Fruit fly (Drosophila melanogaster): ENCODE measurements around the gene Sox100B.

Gene Sox100B

DNA sequence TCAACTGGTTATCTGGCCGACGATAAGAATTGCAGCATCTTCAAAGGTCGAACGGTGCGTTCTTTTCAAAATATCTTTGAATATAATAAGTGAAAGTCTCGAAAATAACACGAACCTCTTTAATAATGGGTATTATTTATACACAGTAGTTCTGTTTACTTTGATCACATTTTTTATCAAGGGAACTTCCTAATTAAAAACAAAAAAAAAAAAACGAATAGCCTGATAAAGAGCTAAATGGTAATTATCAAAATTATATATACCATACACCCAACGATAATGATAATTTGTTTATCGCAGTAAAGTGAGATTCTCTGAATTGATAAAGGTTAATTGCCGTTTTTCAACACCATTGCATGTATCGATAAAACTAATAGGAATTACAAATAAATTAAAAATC, 65.5 kb downstream of the Sox100B start, which contains the start of gene Ktch:
TSS of gene Ktch (minus strand) at position 101 of the 400 bp plus-strand sequence.
- TF ChIP-seq CG9948 (tag; optimal IDR thresholded peaks at IDR 0.05) (no peak), CG15710 (tag; optimal IDR thresholded peaks at IDR 0.05) (no peak), Snoo (tag; optimal IDR thresholded peaks at IDR 0.05) (no peak), EcR (GFP tag; optimal IDR thresholded peaks at IDR 0.05) (no peak), CG14655 (GFP tag; optimal IDR thresholded peaks at IDR 0.05) (no peak), Ets98B (GFP tag; IDR thresholded peaks at IDR 0.05) (no peak), Pif1A (GFP tag; optimal IDR thresholded peaks at IDR 0.05) (no peak), CG12605 (GFP tag; IDR thresholded peaks at IDR 0.05) (no peak), CG4496 (GFP tag; IDR thresholded peaks at IDR 0.05) (no peak), CG10348 (GFP tag; IDR thresholded peaks at IDR 0.05) (no peak), D1 (tag; optimal IDR thresholded peaks at IDR 0.05) (no peak), CG34367 (tag; optimal IDR thresholded peaks at IDR 0.05) (no peak), gl (tag; optimal IDR thresholded peaks at IDR 0.05) (no peak), CG8301 (tag; optimal IDR thresholded peaks at IDR 0.05) (no peak)

Data from whole organism, pupa.